Fruit fly (Drosophila melanogaster) whole organism, embryonic: ENCODE measurements around the gene CG34354.

Experiments used
- CG10209 ChIP-seq: fragments of 200-800 bp; sonication (Bioruptor generic); optimal IDR thresholded peaks from 3 replicates; lab custom pipeline; 2017; ENCODE audit warnings: missing biosample characterization, mild to moderate bottlenecking, missing genetic modification characterization, missing genetic modification reagents
- CG12744 ChIP-seq: fragments of 200-800 bp; sonication (Bioruptor generic); optimal IDR thresholded peaks from 2 replicates; lab custom pipeline; 2016; ENCODE audit warnings: missing biosample characterization, missing genetic modification characterization
- CG12769 ChIP-seq: fragments of 200-800 bp; sonication (Bioruptor generic); optimal IDR thresholded peaks from 2 replicates; lab custom pipeline; 2019; ENCODE audit warnings: missing biosample characterization, mild to moderate bottlenecking, missing genetic modification characterization, moderate library complexity
- CG12942 ChIP-seq: fragments of 200-800 bp; sonication (Bioruptor generic); optimal IDR thresholded peaks from 3 replicates; lab custom pipeline; 2016; ENCODE audit warnings: missing biosample characterization, missing genetic modification characterization
- CG15011 ChIP-seq: fragments of 200-800 bp; sonication (Bioruptor generic); optimal IDR thresholded peaks from 3 replicates; lab custom pipeline; 2018; ENCODE audit warnings: missing biosample characterization, mild to moderate bottlenecking, missing genetic modification characterization
- CG16779 ChIP-seq: fragments of 200-800 bp; sonication (Bioruptor generic); IDR thresholded peaks from 2 replicates; pipeline ENCODE4 v1.3.6; 2022; ENCODE audit warnings: missing biosample characterization, missing genetic modification characterization
- CG17328 ChIP-seq: fragments of 200-800 bp; sonication (Bioruptor generic); IDR thresholded peaks from 2 replicates; pipeline ENCODE4 v1.3.6; 2022; ENCODE audit warnings: missing biosample characterization, missing genetic modification characterization
- CG18262 ChIP-seq: fragments of 200-800 bp; optimal IDR thresholded peaks from 3 replicates; lab custom pipeline; 2019; ENCODE audit warnings: missing biosample characterization, mild to moderate bottlenecking, missing genetic modification characterization, moderate library complexity
- CG18599 ChIP-seq: fragments of 200-800 bp; sonication (Bioruptor generic); optimal IDR thresholded peaks from 3 replicates; lab custom pipeline; 2017; ENCODE audit warnings: missing biosample characterization, missing genetic modification characterization, mild to moderate bottlenecking, moderate library complexity, missing genetic modification reagents
- CG2120 ChIP-seq: fragments of 200-800 bp; sonication (Bioruptor generic); optimal IDR thresholded peaks from 3 replicates; lab custom pipeline; 2016; ENCODE audit warnings: missing biosample characterization, missing genetic modification characterization
- CG3838 ChIP-seq: fragments of 200-800 bp; sonication (Bioruptor generic); optimal IDR thresholded peaks from 3 replicates; lab custom pipeline; 2016; ENCODE audit warnings: missing biosample characterization, missing genetic modification characterization
- CG6791 ChIP-seq: fragments of 200-800 bp; sonication (Bioruptor generic); IDR thresholded peaks from 3 replicates; pipeline ENCODE4 v1.3.6; 2022; ENCODE audit warnings: missing biosample characterization, missing genetic modification characterization; ENCODE audit not compliant: partially characterized antibody
- CG7839 ChIP-seq: fragments of 200-800 bp; sonication (Bioruptor generic); optimal IDR thresholded peaks from 3 replicates; lab custom pipeline; 2018; ENCODE audit warnings: missing biosample characterization, mild to moderate bottlenecking, missing genetic modification characterization, moderate library complexity
- CG8765 ChIP-seq: fragments of 200-800 bp; sonication (Bioruptor generic); IDR thresholded peaks from 2 replicates; pipeline ENCODE4 v1.3.6; 2022; ENCODE audit warnings: missing biosample characterization, missing genetic modification characterization
- CG9437 ChIP-seq: fragments of 200-800 bp; sonication (Bioruptor generic); optimal IDR thresholded peaks from 2 replicates; lab custom pipeline; 2018; ENCODE audit warnings: missing biosample characterization, mild to moderate bottlenecking, missing genetic modification characterization
- CG9727 ChIP-seq: fragments of 200-800 bp; sonication (Bioruptor generic); optimal IDR thresholded peaks from 3 replicates; lab custom pipeline; 2017; ENCODE audit warnings: missing biosample characterization, mild to moderate bottlenecking, missing genetic modification characterization
- D19A ChIP-seq: fragments of 200-800 bp; optimal IDR thresholded peaks from 3 replicates; lab custom pipeline; 2019; ENCODE audit warnings: missing biosample characterization, mild to moderate bottlenecking, missing genetic modification characterization, moderate library complexity
- Dad ChIP-seq: fragments of 200-800 bp; sonication (Bioruptor generic); optimal IDR thresholded peaks from 3 replicates; lab custom pipeline; 2016; ENCODE audit warnings: missing biosample characterization, missing genetic modification characterization
- Dek ChIP-seq: fragments of 200-800 bp; sonication (Bioruptor generic); optimal IDR thresholded peaks from 3 replicates; lab custom pipeline; 2019; ENCODE audit warnings: missing biosample characterization, mild to moderate bottlenecking, missing genetic modification characterization, moderate library complexity
- Dfd ChIP-seq, 2 experiments: fragments of >200 bp; optimal IDR thresholded peaks; 2 replicates each; lab custom pipeline; 2017; ENCODE audit warnings: missing biosample characterization in 2 of 2, missing genetic modification characterization in 2 of 2
- HLH54F ChIP-seq: fragments of 200-800 bp; sonication (Bioruptor generic); optimal IDR thresholded peaks from 3 replicates; lab custom pipeline; 2016; ENCODE audit warnings: missing biosample characterization, missing genetic modification characterization
- Hmr ChIP-seq: fragments of 200-800 bp; sonication (Bioruptor generic); optimal IDR thresholded peaks from 3 replicates; lab custom pipeline; 2017; ENCODE audit warnings: mild to moderate bottlenecking, missing biosample characterization, missing genetic modification reagents, missing genetic modification characterization
- Hmx ChIP-seq: fragments of 200-800 bp; sonication (Bioruptor generic); optimal IDR thresholded peaks from 2 replicates; lab custom pipeline; 2016; ENCODE audit warnings: missing biosample characterization, missing genetic modification characterization
- Med ChIP-seq: fragments of 200-800 bp; sonication (Bioruptor generic); peaks from one replicate; lab custom pipeline; 2016; ENCODE audit warnings: missing biosample characterization, missing genetic modification characterization, mild to moderate bottlenecking, inconsistent platforms, moderate library complexity
- Mes4 ChIP-seq: fragments of 200-800 bp; sonication (Bioruptor generic); optimal IDR thresholded peaks from 2 replicates; lab custom pipeline; 2016; ENCODE audit warnings: missing biosample characterization, missing genetic modification characterization
- Ptx1 ChIP-seq: fragments of 200-800 bp; sonication (Bioruptor generic); IDR thresholded peaks from 2 replicates; pipeline ENCODE4 v1.3.6; 2022; ENCODE audit warnings: missing biosample characterization, missing genetic modification characterization
- Rfx ChIP-seq: fragments of 200-800 bp; sonication (Bioruptor generic); IDR thresholded peaks from 2 replicates; pipeline ENCODE4 v1.3.6; 2022; ENCODE audit warnings: missing biosample characterization, missing genetic modification characterization
- Vsx1 ChIP-seq: fragments of 200-800 bp; sonication (Bioruptor generic); optimal IDR thresholded peaks from 2 replicates; lab custom pipeline; 2017; ENCODE audit warnings: missing biosample characterization, mild to moderate bottlenecking, missing genetic modification characterization, missing genetic modification reagents
- bab2 ChIP-seq: fragments of 200-800 bp; sonication (Bioruptor generic); optimal IDR thresholded peaks from 2 replicates; lab custom pipeline; 2016; ENCODE audit warnings: missing biosample characterization, missing genetic modification characterization
- bbx ChIP-seq: fragments of 200-800 bp; sonication (Bioruptor generic); IDR thresholded peaks from 2 replicates; pipeline ENCODE4 v1.3.6; 2022; ENCODE audit warnings: missing biosample characterization, missing genetic modification characterization; ENCODE audit not compliant: partially characterized antibody
- croc ChIP-seq: fragments of 200-800 bp; sonication (Bioruptor generic); conservative IDR thresholded peaks from 3 replicates; pipeline ENCODE4 v1.3.6; 2022; ENCODE audit warnings: missing biosample characterization, missing genetic modification characterization
- eve ChIP-seq, 2 experiments: fragments of >200 bp; optimal IDR thresholded peaks; 2 replicates each; lab custom pipeline; 2017; ENCODE audit warnings: missing biosample characterization in 2 of 2, missing genetic modification characterization in 2 of 2
- fd102C ChIP-seq: fragments of 200-800 bp; sonication (Bioruptor generic); optimal IDR thresholded peaks from 2 replicates; lab custom pipeline; 2018; ENCODE audit warnings: missing biosample characterization, mild to moderate bottlenecking, missing genetic modification characterization, moderate library complexity
- gem ChIP-seq: fragments of 200-800 bp; sonication (Bioruptor generic); optimal IDR thresholded peaks from 2 replicates; lab custom pipeline; 2019; ENCODE audit warnings: missing biosample characterization, mild to moderate bottlenecking, missing genetic modification characterization, moderate library complexity
- gsb ChIP-seq: fragments of 200-800 bp; sonication (Bioruptor generic); IDR thresholded peaks from 2 replicates; pipeline ENCODE4 v1.3.6; 2022; ENCODE audit warnings: missing biosample characterization, missing genetic modification characterization
- gsb-n ChIP-seq: fragments of 200-800 bp; sonication (Bioruptor generic); optimal IDR thresholded peaks from 3 replicates; lab custom pipeline; 2018; ENCODE audit warnings: missing biosample characterization, mild to moderate bottlenecking, missing genetic modification characterization
- insv ChIP-seq, 2 experiments: fragments of 200-800 bp; sonication (Bioruptor generic); optimal IDR thresholded peaks; 3 replicates each; lab custom pipeline; 2016 to 2018; ENCODE audit warnings: missing biosample characterization in 2 of 2, missing genetic modification characterization in 2 of 2
- lilli ChIP-seq: fragments of 200-800 bp; sonication (Bioruptor generic); optimal IDR thresholded peaks from 3 replicates; lab custom pipeline; 2016; ENCODE audit warnings: missing biosample characterization, missing genetic modification characterization
- lov ChIP-seq, 2 experiments: fragments of 200-800 bp in 1 of 2; fragments of >200 bp in 1 of 2; sonication (Bioruptor generic) in 1 of 2; IDR thresholded peaks in 1 of 2; optimal IDR thresholded peaks in 1 of 2; 2 replicates in 1 of 2; 3 replicates in 1 of 2; pipeline versions ENCODE4 v1.3.6 to Lab custom; 2017 to 2022; ENCODE audit warnings: missing biosample characterization in 1 of 2, missing genetic modification characterization in 1 of 2
- onecut ChIP-seq: fragments of 200-800 bp; sonication (Bioruptor generic); IDR thresholded peaks from 2 replicates; pipeline ENCODE4 v1.3.6; 2022; ENCODE audit warnings: missing biosample characterization, missing genetic modification characterization
- peb ChIP-seq: fragments of 200-800 bp; sonication (Bioruptor generic); IDR thresholded peaks from 2 replicates; pipeline ENCODE4 v1.3.6; 2022; ENCODE audit warnings: missing biosample characterization, missing genetic modification characterization
- repo ChIP-seq: fragments of 200-800 bp; sonication (Bioruptor generic); optimal IDR thresholded peaks from 2 replicates; lab custom pipeline; 2016; ENCODE audit warnings: missing biosample characterization, missing genetic modification characterization
- slbo ChIP-seq: fragments of 200-800 bp; sonication (Bioruptor generic); IDR thresholded peaks from 2 replicates; pipeline ENCODE4 v1.3.6; 2022; ENCODE audit warnings: missing biosample characterization, missing genetic modification characterization
- so ChIP-seq: fragments of 200-800 bp; sonication (Bioruptor generic); IDR thresholded peaks from 3 replicates; pipeline ENCODE4 v1.3.6; 2022; ENCODE audit warnings: missing biosample characterization, missing genetic modification characterization
- vnd ChIP-seq: fragments of 200-800 bp; sonication (Bioruptor generic); IDR thresholded peaks from 3 replicates; pipeline ENCODE4 v1.3.6; 2022; ENCODE audit warnings: missing biosample characterization, missing genetic modification characterization; ENCODE audit not compliant: partially characterized antibody
- wdn ChIP-seq: fragments of 200-800 bp; sonication (Bioruptor generic); IDR thresholded peaks from 2 replicates; pipeline ENCODE4 v1.3.6; 2022; ENCODE audit warnings: missing biosample characterization, missing genetic modification characterization
- zfh1 ChIP-seq: fragments of 200-800 bp; sonication (Bioruptor generic); IDR thresholded peaks from 3 replicates; pipeline ENCODE4 v1.3.6; 2022; ENCODE audit warnings: missing biosample characterization, missing genetic modification characterization
- zfh2 ChIP-seq: fragments of 200-800 bp; sonication (Bioruptor generic); optimal IDR thresholded peaks from 2 replicates; lab custom pipeline; 2016; ENCODE audit warnings: missing biosample characterization, missing genetic modification characterization

CG34354 gene

dm6 chr3R:28116798-28117197 is 29.9 kb upstream of the CG34354 start (continued):
- TF ChIP-seq CG9727 (GFP tag; lab: Kevin White, UChicago) (no peak), Vsx1 (GFP tag; lab: Kevin White, UChicago) (no peak), croc (GFP tag; lab: Robert Waterston, UW) (no peak), CG3838 (GFP tag; lab: Kevin White, UChicago) (no peak), D19A (tag; lab: Kevin White, UChicago) (no peak), HLH54F (GFP tag; lab: Kevin White, UChicago) (no peak), Dfd (GFP tag; optimal IDR thresholded peaks at IDR 0.05; lab: Kevin White, UChicago) (no peak), CG6791 (no peak), Mes4 (no peak), peb (GFP tag; lab: Robert Waterston, UW) (no peak), Med (GFP tag; lab: Kevin White, UChicago) (peak; percentile 76), CG10209 (GFP tag; lab: Kevin White, UChicago) (no peak), zfh1 (GFP tag; lab: Robert Waterston, UW) (0 out of 3 replicates have a peak, but pooled peaks have one; percentile 39), insv (GFP tag; optimal IDR thresholded peaks at IDR 0.05; lab: Kevin White, UChicago) (no peak), CG2120 (GFP tag; lab: Kevin White, UChicago) (peak; percentile 10), slbo (GFP tag; lab: Robert Waterston, UW) (peak; percentile 48; the same call in 1 of the 2 replicates), zfh2 (no peak), repo (GFP tag; lab: Kevin White, UChicago) (no peak), bbx (GFP tag; lab: Robert Waterston, UW) (no peak), CG17328 (GFP tag; lab: Robert Waterston, UW) (0 out of 2 replicates have a peak, but pooled peaks have one; percentile 16), Dek (no peak), onecut (GFP tag; lab: Robert Waterston, UW) (no peak), CG18599 (no peak), wdn (GFP tag; lab: Robert Waterston, UW) (no peak), CG7839 (tag; lab: Kevin White, UChicago) (peak; percentile 5), CG18262 (no peak), lilli (GFP tag; lab: Kevin White, UChicago) (no peak), Hmr (peak; percentile 15), Ptx1 (GFP tag; lab: Robert Waterston, UW) (peak; percentile 46), so (GFP tag; lab: Robert Waterston, UW) (no peak), gem (peak; percentile 22), Rfx (GFP tag; lab: Robert Waterston, UW) (peak; percentile 7; the same call in 1 of the 2 replicates), CG12942 (GFP tag; lab: Kevin White, UChicago) (no peak), gsb (GFP tag; lab: Robert Waterston, UW) (no peak), fd102C (no peak), eve (GFP tag; optimal IDR thresholded peaks at IDR 0.05; lab: Kevin White, UChicago) (no peak), lov (optimal IDR thresholded peaks at IDR 0.05; lab: Kevin White, UChicago) (no peak), lov (GFP tag; IDR thresholded peaks at IDR 0.05; lab: Robert Waterston, UW) (no peak), CG12769 (tag; lab: Kevin White, UChicago) (peak; percentile 0), gsb-n (tag; lab: Kevin White, UChicago) (no peak), CG8765 (GFP tag; lab: Robert Waterston, UW) (no peak), CG12744 (GFP tag; lab: Kevin White, UChicago) (no peak), CG15011 (no peak), vnd (GFP tag; lab: Robert Waterston, UW) (no peak), CG9437 (GFP tag; lab: Kevin White, UChicago) (no peak), Hmx (GFP tag; lab: Kevin White, UChicago) (no peak), Dad (GFP tag; lab: Kevin White, UChicago) (no peak), CG16779 (GFP tag; lab: Robert Waterston, UW) (no peak), bab2 (GFP tag; lab: Kevin White, UChicago) (no peak)
